Worm (Caenorhabditis elegans) whole organism, midembryonic: Measurements from ENCODE around the gene nfu-1.

Experiments
- T22C8.4 ChIP-seq: fragments of 200-800 bp; sonication (Bioruptor generic); IDR thresholded peaks from 2 replicates; pipeline ENCODE4 v1.3.6; 2022; ENCODE audit warnings: missing genetic modification characterization, missing compliant biosample characterization
- cog-1 ChIP-seq: sonication (generic microtip); optimal IDR thresholded peaks from 2 replicates; lab custom pipeline; 2016; ENCODE audit warnings: missing genetic modification characterization, missing compliant biosample characterization
- flt-1 ChIP-seq: fragments of 200-800 bp; sonication (Bioruptor generic); IDR thresholded peaks from 2 replicates; pipeline ENCODE4 v1.3.6; 2022; ENCODE audit warnings: missing genetic modification characterization, missing compliant biosample characterization
- klf-2 ChIP-seq: fragments of 200-800 bp; sonication (Bioruptor generic); conservative IDR thresholded peaks from 2 replicates; pipeline ENCODE4 v1.3.6; 2022; ENCODE audit warnings: missing genetic modification reagents, missing genetic modification characterization, missing compliant biosample characterization
- med-1 ChIP-seq: sonication (generic microtip); optimal IDR thresholded peaks from 2 replicates; lab custom pipeline; 2017; ENCODE audit warnings: missing genetic modification characterization, mild to moderate bottlenecking, missing compliant biosample characterization, antibody characterized with exemption, missing genetic modification reagents; ENCODE audit not compliant: insufficient read depth
- ref-1 ChIP-seq: fragments of 200-800 bp; sonication (Bioruptor generic); conservative IDR thresholded peaks from 2 replicates; pipeline ENCODE4 v1.3.6; 2022; ENCODE audit warnings: missing genetic modification reagents, missing genetic modification characterization, missing compliant biosample characterization
- tab-1 ChIP-seq: fragments of 200-800 bp; sonication (Bioruptor generic); IDR thresholded peaks from 2 replicates; pipeline ENCODE4 v1.3.6; 2022; ENCODE audit warnings: missing genetic modification characterization, missing compliant biosample characterization
- ztf-23 ChIP-seq: fragments of 200-800 bp; sonication (Bioruptor generic); IDR thresholded peaks from 2 replicates; pipeline ENCODE4 v1.3.6; 2022; ENCODE audit warnings: missing genetic modification reagents, missing genetic modification characterization, missing compliant biosample characterization
- ztf-29 ChIP-seq: fragments of 200-800 bp; sonication (Bioruptor generic); IDR thresholded peaks from 2 replicates; pipeline ENCODE4 v1.3.6; 2022; ENCODE audit warnings: missing genetic modification reagents, missing genetic modification characterization, missing compliant biosample characterization

- TF ChIP-seq cog-1 (tag; lab: Kevin White, UChicago) (no peak), ztf-29 (GFP tag; lab: Robert Waterston, UW) (no peak), T22C8.4 (no peak), klf-2 (GFP tag; lab: Robert Waterston, UW) (no peak), ztf-23 (no peak), flt-1 (no peak), ref-1 (no peak), tab-1 (GFP tag; lab: Robert Waterston, UW) (no peak), med-1 (GFP tag; lab: Kevin White, UChicago) (no peak)
Observed at ce11 chrIV:10339701-10340100, 47.5 kb upstream of the nfu-1 start.
